Worm (Caenorhabditis elegans) whole organism, L3 larva: ENCODE results near the gene C08A9.10.

ENCODE experiments used
- ceh-9 ChIP-seq: sonication (generic microtip); optimal IDR thresholded peaks from 2 replicates; lab custom pipeline; 2018; ENCODE audit warnings: missing biosample characterization, missing genetic modification characterization
- daf-12 ChIP-seq: fragments of 150-350 bp; optimal IDR thresholded peaks from 2 replicates; lab custom pipeline; 2014; ENCODE audit warnings: missing biosample characterization, missing genetic modification reagents, missing genetic modification characterization
- elt-3 ChIP-seq, 3 experiments: fragments of 150-350 bp in 1 of 3; sonication (generic microtip) in 2 of 3; optimal IDR thresholded peaks; 2 replicates in 2 of 3; 4 replicates in 1 of 3; lab custom pipeline; 2014 to 2017; ENCODE audit warnings: missing biosample characterization in 3 of 3, missing genetic modification characterization in 3 of 3
- fkh-10 ChIP-seq: sonication (generic microtip); optimal IDR thresholded peaks from 2 replicates; lab custom pipeline; 2017; ENCODE audit warnings: missing biosample characterization, missing genetic modification reagents, missing genetic modification characterization
- fkh-2 ChIP-seq: fragments of 150-350 bp; optimal IDR thresholded peaks from 2 replicates; lab custom pipeline; 2014; ENCODE audit warnings: missing biosample characterization, missing genetic modification reagents, missing genetic modification characterization
- nfya-1 ChIP-seq: sonication (generic microtip); optimal IDR thresholded peaks from 2 replicates; lab custom pipeline; 2017; ENCODE audit warnings: missing genetic modification characterization, mild to moderate bottlenecking, missing compliant biosample characterization, antibody characterized with exemption, moderate library complexity; ENCODE audit not compliant: insufficient read depth
- nhr-11 ChIP-seq: fragments of 150-350 bp; optimal IDR thresholded peaks from 2 replicates; lab custom pipeline; 2014; ENCODE audit warnings: missing biosample characterization, missing genetic modification characterization
- nhr-237 ChIP-seq: fragments of 150-350 bp; optimal IDR thresholded peaks from 2 replicates; lab custom pipeline; 2014; ENCODE audit warnings: missing biosample characterization, missing genetic modification characterization
- pha-4 ChIP-seq: fragments of 150-350 bp; optimal IDR thresholded peaks from 2 replicates; lab custom pipeline; 2014; ENCODE audit warnings: missing biosample characterization, missing genetic modification reagents, missing genetic modification characterization
- pqm-1 ChIP-seq: fragments of 150-350 bp; optimal IDR thresholded peaks from 2 replicates; lab custom pipeline; 2017; ENCODE audit warnings: missing biosample characterization, missing genetic modification characterization, inconsistent platforms
- snpc-4 ChIP-seq: fragments of 150-350 bp; optimal IDR thresholded peaks from 2 replicates; lab custom pipeline; 2014; ENCODE audit warnings: missing biosample characterization, missing genetic modification characterization
- unc-62 ChIP-seq: fragments of 150-350 bp; sonication (generic microtip); optimal IDR thresholded peaks from 4 replicates; lab custom pipeline; 2014; ENCODE audit warnings: missing biosample characterization, missing genetic modification reagents, missing genetic modification characterization

DNA sequence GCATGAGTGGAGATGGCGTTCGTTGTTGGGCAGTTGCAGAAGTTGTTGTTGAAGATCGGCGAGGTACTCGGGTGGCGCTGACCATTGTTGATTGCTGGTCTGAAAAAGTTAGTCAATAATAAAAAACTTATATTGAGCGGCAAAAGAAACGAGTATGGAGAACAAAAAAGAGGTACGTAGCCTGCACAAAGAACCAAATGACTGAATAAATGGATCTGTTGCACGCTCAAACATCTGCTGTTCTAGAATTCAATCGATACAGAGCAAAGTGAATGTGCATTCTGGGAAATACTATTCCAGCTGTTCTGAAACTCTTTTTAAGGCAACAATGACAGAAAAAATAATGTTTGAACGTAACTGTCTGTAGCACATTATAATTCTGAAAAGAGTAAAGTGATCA, 19.7 kb downstream of the C08A9.10 start, which contains the start of gene lido-2:
- TF ChIP-seq fkh-2 (no peak), pqm-1 (no peak), fkh-10 (GFP tag; lab: Kevin White, UChicago) (no peak), nhr-237 (no peak), elt-3 (tag; optimal IDR thresholded peaks at IDR 0.05; lab: Kevin White, UChicago) (no peak), pha-4 (tag; lab: Kevin White, UChicago) (no peak), daf-12 (tag; lab: Kevin White, UChicago) (no peak), nfya-1 (no peak), nhr-11 (no peak), unc-62 (GFP tag; lab: Kevin White, UChicago) (no peak), ceh-9 (no peak), snpc-4 (tag; lab: Kevin White, UChicago) (no peak)
